Worm (Caenorhabditis elegans) whole organism, early embryonic: ENCODE measurements around the gene F40G9.19.

Source experiments
- aly-1 ChIP-seq: sonication (generic microtip); optimal IDR thresholded peaks from 2 replicates; lab custom pipeline; 2016; ENCODE audit warnings: missing genetic modification characterization, missing compliant biosample characterization
- ama-1 ChIP-seq: fragments of 150-350 bp; optimal IDR thresholded peaks from 2 replicates; lab custom pipeline; 2014
- flt-1 ChIP-seq: fragments of 200-800 bp; sonication (Bioruptor generic); IDR thresholded peaks from 2 replicates; pipeline ENCODE4 v1.3.6; 2022; ENCODE audit warnings: missing genetic modification characterization, missing compliant biosample characterization
- pes-1 ChIP-seq: fragments of 200-800 bp; sonication (Bioruptor generic); IDR thresholded peaks from 2 replicates; pipeline ENCODE4 v1.3.6; 2022; ENCODE audit warnings: missing genetic modification reagents, missing genetic modification characterization, missing compliant biosample characterization

ce11 chrIII:171617-172016, 2.0 kb upstream of the F40G9.19 start, which contains the start of the genes F40G9.9 and F40G9.12:
- TF ChIP-seq aly-1, result no peak
- TF ChIP-seq flt-1 (GFP tag; lab: Robert Waterston, UW), result no peak
- TF ChIP-seq ama-1 (lab: Kevin White, UChicago), result no peak
- no peak for TF ChIP-seq pes-1 (GFP tag; lab: Robert Waterston, UW)
